Fruit fly (Drosophila melanogaster): ENCODE measurements around the gene ush.

Gene ush

dm6 chr2L:430820-431628 is 45.0 kb upstream of the ush start, which contains the start of gene ex (continued):
- no peak for TF ChIP-seq CG10366 (GFP tag; IDR thresholded peaks at IDR 0.05)
- peak; percentile 81 for TF ChIP-seq CG12219 (GFP tag; optimal IDR thresholded peaks at IDR 0.05)
- no peak for TF ChIP-seq Dfd (GFP tag; optimal IDR thresholded peaks at IDR 0.05)
- TF ChIP-seq lab (GFP tag; optimal IDR thresholded peaks at IDR 0.05), result peak; percentile 84
- peak; percentile 3 for TF ChIP-seq CTCF (GFP tag; optimal IDR thresholded peaks at IDR 0.05)
- peak; percentile 67 for TF ChIP-seq CG15269 (tag; optimal IDR thresholded peaks at IDR 0.05)
- TF ChIP-seq kah (GFP tag; optimal IDR thresholded peaks at IDR 0.05), result peak; percentile 60
- TF ChIP-seq Hey (tag; optimal IDR thresholded peaks at IDR 0.05), result peak; percentile 73
- no peak for TF ChIP-seq CG8478 (optimal IDR thresholded peaks at IDR 0.05)
- TF ChIP-seq slbo (GFP tag; IDR thresholded peaks at IDR 0.05), result no peak
- peak; percentile 71 for TF ChIP-seq CG17912 (GFP tag; optimal IDR thresholded peaks at IDR 0.05)
- TF ChIP-seq Hr3 (GFP tag; optimal IDR thresholded peaks at IDR 0.05), result no peak
- TF ChIP-seq prd (optimal IDR thresholded peaks at IDR 0.05), result no peak
- no peak for TF ChIP-seq prd (GFP tag; IDR thresholded peaks at IDR 0.05)
- TF ChIP-seq Usf (GFP tag; optimal IDR thresholded peaks at IDR 0.05), result no peak
- TF ChIP-seq CG16863 (GFP tag; optimal IDR thresholded peaks at IDR 0.05), result peak; percentile 15
- TF ChIP-seq cato (GFP tag; optimal IDR thresholded peaks at IDR 0.05; ENCODE audit: borderline replicate concordance), result no peak
- TF ChIP-seq oc (tag; optimal IDR thresholded peaks at IDR 0.05), result peak; percentile 35
- peak; percentile 35 for TF ChIP-seq NC2β (GFP tag; optimal IDR thresholded peaks at IDR 0.05)
- peak; percentile 51 for TF ChIP-seq CG11504 (tag; optimal IDR thresholded peaks at IDR 0.05)
- TF ChIP-seq chm (GFP tag; IDR thresholded peaks at IDR 0.05), result peak; percentile 68
- peak; percentile 82 for TF ChIP-seq CG6765 (GFP tag; optimal IDR thresholded peaks at IDR 0.05)
- TF ChIP-seq CG9727 (GFP tag; optimal IDR thresholded peaks at IDR 0.05), result peak; percentile 50
- TF ChIP-seq CG16815 (GFP tag; optimal IDR thresholded peaks at IDR 0.05), result no peak
- peak; percentile 66 for TF ChIP-seq CG10431 (GFP tag; optimal IDR thresholded peaks at IDR 0.05)
- no peak for TF ChIP-seq Bgb (GFP tag; IDR thresholded peaks at IDR 0.05; ENCODE audit: partially characterized antibody)
- TF ChIP-seq sima (GFP tag; optimal IDR thresholded peaks at IDR 0.05), result no peak
- TF ChIP-seq E2f1 (GFP tag; IDR thresholded peaks at IDR 0.05), result peak; percentile 19; the same call in 1 of the 2 replicates
- no peak for TF ChIP-seq CG3995 (GFP tag; optimal IDR thresholded peaks at IDR 0.05)
- TF ChIP-seq exex (tag; optimal IDR thresholded peaks at IDR 0.05), result peak; percentile 14
- peak; percentile 54 for TF ChIP-seq Sox100B (GFP tag; optimal IDR thresholded peaks at IDR 0.05)
- no peak for TF ChIP-seq CG5953 (GFP tag; IDR thresholded peaks at IDR 0.05)
- no peak for TF ChIP-seq mam (GFP tag; optimal IDR thresholded peaks at IDR 0.05)
- no peak for TF ChIP-seq GATAe (GFP tag; conservative IDR thresholded peaks at IDR 0.05)
- TF ChIP-seq gsb (GFP tag; IDR thresholded peaks at IDR 0.05), result no peak
- peak; percentile 75 for TF ChIP-seq PHDP (tag; optimal IDR thresholded peaks at IDR 0.05)
- peak; percentile 44 for TF ChIP-seq Dek (tag; optimal IDR thresholded peaks at IDR 0.05)
- TF ChIP-seq MTF-1 (GFP tag; optimal IDR thresholded peaks at IDR 0.05; ENCODE audit: borderline replicate concordance), result peak; percentile 79
- TF ChIP-seq CG10565 (GFP tag; optimal IDR thresholded peaks at IDR 0.05), result no peak
- no peak for TF ChIP-seq sens-2 (GFP tag; IDR thresholded peaks at IDR 0.05)
- TF ChIP-seq CG2199 (GFP tag; IDR thresholded peaks at IDR 0.05), result no peak
- TF ChIP-seq CG8359 (GFP tag; optimal IDR thresholded peaks at IDR 0.05; ENCODE audit: borderline replicate concordance), result peak; percentile 44
- peak; percentile 57 for TF ChIP-seq bab2 (GFP tag; optimal IDR thresholded peaks at IDR 0.05)
- TF ChIP-seq Meics (GFP tag; optimal IDR thresholded peaks at IDR 0.05), result peak; percentile 72
- peak; percentile 71 for TF ChIP-seq CG31365 (tag; optimal IDR thresholded peaks at IDR 0.05)
- TF ChIP-seq Dref (GFP tag; IDR thresholded peaks at IDR 0.05), result no peak
- TF ChIP-seq cad (GFP tag; optimal IDR thresholded peaks at IDR 0.05), result peak; percentile 61
- TF ChIP-seq ro (GFP tag; IDR thresholded peaks at IDR 0.05), result no peak
- peak; percentile 14 for TF ChIP-seq CG14965 (GFP tag; optimal IDR thresholded peaks at IDR 0.05; ENCODE audit: borderline replicate concordance)
- no peak for TF ChIP-seq Neu2 (GFP tag; optimal IDR thresholded peaks at IDR 0.05; ENCODE audit: borderline replicate concordance)
- peak; percentile 91 for TF ChIP-seq Med (GFP tag)

All from whole organism, embryonic.